Worm (Caenorhabditis elegans): ENCODE measurements around the gene fbxa-136.

fbxa-136 gene

ce11 chrV:17558377-17558776 lies 37.5 kb downstream of the fbxa-136 start, which contains the start of gene fbxa-174:
fbxa-174 (minus strand) TSS chrV:17558477.
- no peak for TF ChIP-seq irx-1 (tag; optimal IDR thresholded peaks at IDR 0.05)
- no peak for TF ChIP-seq ztf-11 (tag; optimal IDR thresholded peaks at IDR 0.05)
- no peak for TF ChIP-seq elt-3 (tag; optimal IDR thresholded peaks at IDR 0.05)
- no peak for TF ChIP-seq ceh-88 (GFP tag; IDR thresholded peaks at IDR 0.05)
- no peak for TF ChIP-seq skn-1 (tag; optimal IDR thresholded peaks at IDR 0.05)
- no peak for TF ChIP-seq grh-1 (GFP tag; IDR thresholded peaks at IDR 0.05)
- no peak for TF ChIP-seq jun-1 (tag; optimal IDR thresholded peaks at IDR 0.05)
- TF ChIP-seq nhr-71 (tag; optimal IDR thresholded peaks at IDR 0.05), result no peak
- no peak for TF ChIP-seq nhr-28 (tag; optimal IDR thresholded peaks at IDR 0.05)
- no peak for TF ChIP-seq egl-13 (tag; optimal IDR thresholded peaks at IDR 0.05)
- TF ChIP-seq lin-35 (GFP tag; optimal IDR thresholded peaks at IDR 0.05), result no peak
- TF ChIP-seq aly-2 (tag; optimal IDR thresholded peaks at IDR 0.05), result no peak
- no peak for TF ChIP-seq pqm-1 (tag; optimal IDR thresholded peaks at IDR 0.05)
- no peak for TF ChIP-seq ceh-63 (GFP tag; optimal IDR thresholded peaks at IDR 0.05)
- no peak for TF ChIP-seq elt-2 (tag; optimal IDR thresholded peaks at IDR 0.05)
- TF ChIP-seq mdl-1 (tag; optimal IDR thresholded peaks at IDR 0.05), result no peak

ce11 chrV:17558946-17559345 lies 38.1 kb downstream of the fbxa-136 start, which contains the start of gene fbxa-172:
fbxa-172 (plus strand) TSS chrV:17559246.
- TF ChIP-seq ces-1 (GFP tag; optimal IDR thresholded peaks at IDR 0.05), result no peak
- TF ChIP-seq unc-30 (tag; optimal IDR thresholded peaks at IDR 0.05), result no peak
- no peak for TF ChIP-seq C34B4.2 (tag; optimal IDR thresholded peaks at IDR 0.05)
- TF ChIP-seq nhr-76 (tag; optimal IDR thresholded peaks at IDR 0.05), result no peak
- no peak for TF ChIP-seq elt-2 (tag; optimal IDR thresholded peaks at IDR 0.05)
- TF ChIP-seq nhr-47 (tag; optimal IDR thresholded peaks at IDR 0.05), result no peak
- no peak for TF ChIP-seq nhr-71 (tag; optimal IDR thresholded peaks at IDR 0.05)
- TF ChIP-seq unc-62 (GFP tag; optimal IDR thresholded peaks at IDR 0.05), result no peak

ce11 chrV:17565903-17566302 lies 45.1 kb downstream of the fbxa-136 start, which contains the start of gene fbxa-171:
fbxa-171 (minus strand) TSS chrV:17566003.
- TF ChIP-seq snu-23 (GFP tag; optimal IDR thresholded peaks at IDR 0.05) (no peak), efl-1 (optimal IDR thresholded peaks at IDR 0.05) (no peak), efl-1 (GFP tag; optimal IDR thresholded peaks at IDR 0.05 in 1 of 2) (peak in 1 of 2 experiments; percentile 7)

ce11 chrV:17566850-17567249 lies 46.0 kb downstream of the fbxa-136 start, which contains the start of gene C38D9.2:
C38D9.2 (plus strand) TSS chrV:17567150.
- TF ChIP-seq mab-9 (GFP tag; IDR thresholded peaks at IDR 0.05), result no peak
- no peak for TF ChIP-seq nhr-47 (tag; optimal IDR thresholded peaks at IDR 0.05)
- no peak for TF ChIP-seq hlh-17 (GFP tag; optimal IDR thresholded peaks at IDR 0.05; ENCODE audit: borderline replicate concordance)
- TF ChIP-seq xbp-1 (tag; optimal IDR thresholded peaks at IDR 0.05), result no peak
- no peak for TF ChIP-seq C16A3.4 (tag; optimal IDR thresholded peaks at IDR 0.05)
- no peak for TF ChIP-seq swsn-7 (tag; optimal IDR thresholded peaks at IDR 0.05)
- TF ChIP-seq lir-3 (tag; optimal IDR thresholded peaks at IDR 0.05; ENCODE audit: poor library complexity), result no peak
- no peak for TF ChIP-seq fkh-8 (tag; optimal IDR thresholded peaks at IDR 0.05)
- no peak for TF ChIP-seq ztf-4 (tag; optimal IDR thresholded peaks at IDR 0.05)
- TF ChIP-seq sptf-1 (tag; optimal IDR thresholded peaks at IDR 0.05), result no peak
- no peak for TF ChIP-seq pqm-1 (tag; optimal IDR thresholded peaks at IDR 0.05)
- no peak for TF ChIP-seq aha-1 (tag; optimal IDR thresholded peaks at IDR 0.05)
- no peak for TF ChIP-seq ceh-90 (tag; optimal IDR thresholded peaks at IDR 0.05)
- TF ChIP-seq Y116A8C.19 (tag; optimal IDR thresholded peaks at IDR 0.05; ENCODE audit: borderline replicate concordance), result no peak
- no peak for TF ChIP-seq irx-1 (tag; optimal IDR thresholded peaks at IDR 0.05)
- TF ChIP-seq ceh-8 (GFP tag; optimal IDR thresholded peaks at IDR 0.05), result no peak
- TF ChIP-seq ceh-63 (GFP tag; optimal IDR thresholded peaks at IDR 0.05), result no peak
- no peak for TF ChIP-seq lin-39 (tag; optimal IDR thresholded peaks at IDR 0.05)
